Fruit fly (Drosophila melanogaster): ENCODE results near the gene Gr93b.

DNA sequence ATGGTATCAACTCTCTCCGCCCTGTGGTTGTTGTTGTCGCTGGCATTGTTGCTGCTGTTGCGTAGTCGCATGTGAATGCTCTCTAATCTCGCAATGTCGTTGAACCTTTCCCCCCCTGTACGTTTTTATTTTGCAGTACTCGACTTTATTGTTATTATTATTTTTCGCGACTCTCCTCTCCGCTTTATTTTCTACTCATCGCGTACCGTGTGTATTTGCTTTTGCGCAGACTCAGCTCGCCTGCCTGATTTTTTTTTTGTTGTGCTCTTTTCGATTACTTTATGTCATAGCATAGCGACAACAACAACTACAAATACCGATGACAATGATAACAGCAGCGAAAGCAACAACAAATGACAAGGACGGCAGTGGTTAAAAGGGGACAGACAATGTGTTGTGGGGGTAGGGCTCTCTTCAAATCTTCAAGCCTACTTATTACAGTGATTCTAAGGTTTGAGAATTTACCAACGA lies 14.0 kb downstream of the Gr93b start:
- TF ChIP-seq br (optimal IDR thresholded peaks at IDR 0.05) = no peak
- TF ChIP-seq slou (GFP tag; optimal IDR thresholded peaks at IDR 0.05) = no peak
- TF ChIP-seq bcd (GFP tag; optimal IDR thresholded peaks at IDR 0.05) = no peak
- no peak for TF ChIP-seq Rfx (GFP tag; IDR thresholded peaks at IDR 0.05)
- no peak for TF ChIP-seq nmo (GFP tag; optimal IDR thresholded peaks at IDR 0.05)
- no peak for TF ChIP-seq CG2678 (tag; optimal IDR thresholded peaks at IDR 0.05)
- no peak for TF ChIP-seq pita (GFP tag; optimal IDR thresholded peaks at IDR 0.05)
- no peak for TF ChIP-seq gro (GFP tag; optimal IDR thresholded peaks at IDR 0.05)
- TF ChIP-seq CG18764 (GFP tag; optimal IDR thresholded peaks at IDR 0.05) = no peak
